Worm (Caenorhabditis elegans) whole organism, L4/young adult: Measurements from ENCODE around the gene F16F9.1.

Experiments used
- W03F9.2 ChIP-seq: fragments of 150-350 bp; optimal IDR thresholded peaks from 2 replicates; lab custom pipeline; 2014; ENCODE audit warnings: missing biosample characterization, missing genetic modification characterization
- dao-5 ChIP-seq: sonication (generic microtip); optimal IDR thresholded peaks from 2 replicates; lab custom pipeline; 2016; ENCODE audit warnings: missing genotype, missing genetic modification characterization, moderate library complexity, missing compliant biosample characterization
- him-1 ChIP-seq: sonication (generic microtip); optimal IDR thresholded peaks from 2 replicates; lab custom pipeline; 2016; ENCODE audit warnings: missing genotype, missing genetic modification reagents, missing genetic modification characterization, missing compliant biosample characterization

- TF ChIP-seq W03F9.2 (tag; lab: Kevin White, UChicago) (peak; percentile 63), him-1 (tag; lab: Kevin White, UChicago) (peak; percentile 93), dao-5 (peak; percentile 93)
Observed at ce11 chrX:8404308-8405085, 41.7 kb upstream of the F16F9.1 start.
